Worm (Caenorhabditis elegans): ENCODE data around the gene cdc-14.
A peak's percentile ranks its signal among the peaks of the same experiment; 100 is the strongest.

The cdc-14 gene

DNA sequence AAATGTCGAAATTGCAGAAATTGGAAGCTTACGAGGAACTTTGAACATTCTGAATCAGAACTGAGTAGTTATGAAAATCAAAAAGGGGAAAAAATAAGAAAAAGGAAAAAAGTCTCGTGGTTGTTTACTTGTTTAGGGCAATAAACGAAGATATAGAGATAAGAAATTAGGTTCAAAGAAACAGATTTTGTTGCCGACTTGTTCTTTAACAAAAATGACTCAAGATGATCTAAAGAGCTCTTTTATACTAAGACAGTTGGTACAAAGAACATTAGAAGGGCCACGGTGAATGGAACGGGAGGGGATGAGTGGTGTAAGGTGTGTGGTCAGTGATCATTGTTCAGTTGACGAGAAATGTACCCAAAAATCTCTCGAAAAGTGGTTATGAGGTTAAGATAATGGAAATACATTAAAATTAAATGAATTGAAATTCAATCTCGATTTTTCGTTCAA is 45.8 kb downstream of the cdc-14 start, which contains the start of gene acdh-2:
Gene acdh-2 (minus strand): TSS at position 51 of the 453 bp plus-strand sequence.
- TF ChIP-seq sem-2 (GFP tag; optimal IDR thresholded peaks at IDR 0.05) (no peak), ceh-83 (GFP tag; optimal IDR thresholded peaks at IDR 0.05) (no peak), cnd-1 (tag; optimal IDR thresholded peaks at IDR 0.05) (no peak), pha-4 (tag; optimal IDR thresholded peaks at IDR 0.05) (no peak), ztf-11 (tag; optimal IDR thresholded peaks at IDR 0.05) (no peak), lsy-2 (tag; optimal IDR thresholded peaks at IDR 0.05) (no peak), mab-5 (tag; optimal IDR thresholded peaks at IDR 0.05) (no peak), nhr-237 (tag; optimal IDR thresholded peaks at IDR 0.05) (no peak), lin-13 (tag; optimal IDR thresholded peaks at IDR 0.05) (no peak), lin-32 (GFP tag; optimal IDR thresholded peaks at IDR 0.05) (no peak), elt-3 (tag; optimal IDR thresholded peaks at IDR 0.05) (no peak), nhr-12 (tag; optimal IDR thresholded peaks at IDR 0.05) (no peak), bed-3 (GFP tag; optimal IDR thresholded peaks at IDR 0.05) (no peak)

DNA sequence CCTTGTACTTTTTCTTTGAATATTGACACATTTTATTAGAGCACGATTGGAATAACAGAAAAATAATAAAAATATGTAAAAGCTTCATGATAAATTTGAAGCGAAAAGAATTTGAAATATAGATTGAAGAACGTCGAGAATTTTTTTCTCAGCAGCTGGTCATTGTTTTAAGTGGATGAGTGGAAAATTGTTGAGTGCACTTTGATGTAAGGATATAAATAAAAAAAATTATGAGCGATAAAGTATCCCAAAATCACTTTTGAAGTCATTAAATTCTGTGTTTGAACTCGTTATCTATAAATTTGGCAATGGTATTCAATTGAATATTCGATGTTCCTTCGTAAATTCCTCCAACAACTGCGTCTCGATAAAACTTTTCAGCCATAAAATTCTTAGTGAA is 48.5 kb downstream of the cdc-14 start, which contains the start of gene ins-13:
Gene ins-13 (minus strand): TSS at position 101 of the 400 bp plus-strand sequence.
- no peak for TF ChIP-seq unc-39 (tag; optimal IDR thresholded peaks at IDR 0.05)
- TF ChIP-seq nhr-12 (tag; optimal IDR thresholded peaks at IDR 0.05) = no peak
- TF ChIP-seq drap-1 (GFP tag; optimal IDR thresholded peaks at IDR 0.05) = no peak
- no peak for TF ChIP-seq ztf-11 (tag; optimal IDR thresholded peaks at IDR 0.05)
- TF ChIP-seq lin-13 (tag; optimal IDR thresholded peaks at IDR 0.05) = no peak
- no peak for TF ChIP-seq sptf-1 (tag; optimal IDR thresholded peaks at IDR 0.05)
- no peak for TF ChIP-seq nhr-237 (tag; optimal IDR thresholded peaks at IDR 0.05)

ce11 chrII:5544145-5544515 is 49.1 kb downstream of the cdc-14 start:
- TF ChIP-seq bed-3 (GFP tag; optimal IDR thresholded peaks at IDR 0.05) (no peak), nhr-2 (tag; optimal IDR thresholded peaks at IDR 0.05) (peak; percentile 23)

- no peak for TF ChIP-seq zip-8 (tag; optimal IDR thresholded peaks at IDR 0.05)
- TF ChIP-seq unc-62 (GFP tag; optimal IDR thresholded peaks at IDR 0.05) = peak; percentile 89
- peak; percentile 86 for TF ChIP-seq nhr-2 (tag; optimal IDR thresholded peaks at IDR 0.05)
- no peak for TF ChIP-seq elt-1 (tag; optimal IDR thresholded peaks at IDR 0.05; ENCODE audit: borderline replicate concordance, insufficient read depth)
- peak; percentile 86 for TF ChIP-seq ceh-43 (GFP tag; optimal IDR thresholded peaks at IDR 0.05)
- peak; percentile 65 for TF ChIP-seq bed-3 (GFP tag; optimal IDR thresholded peaks at IDR 0.05)
- TF ChIP-seq ces-1 (GFP tag; optimal IDR thresholded peaks at IDR 0.05) = peak; percentile 99
- TF ChIP-seq sptf-1 (tag; optimal IDR thresholded peaks at IDR 0.05) = peak; percentile 93
- peak; percentile 92 for TF ChIP-seq nhr-237 (tag; optimal IDR thresholded peaks at IDR 0.05)
- TF ChIP-seq drap-1 (GFP tag; optimal IDR thresholded peaks at IDR 0.05) = peak; percentile 89
- TF ChIP-seq nhr-28 (tag; optimal IDR thresholded peaks at IDR 0.05) = peak; percentile 24
- peak; percentile 80 for TF ChIP-seq cnd-1 (tag; optimal IDR thresholded peaks at IDR 0.05)
- peak; percentile 76 for TF ChIP-seq sem-2 (GFP tag; optimal IDR thresholded peaks at IDR 0.05)
- TF ChIP-seq flh-1 (GFP tag; optimal IDR thresholded peaks at IDR 0.05) = peak; percentile 29
- TF ChIP-seq nhr-76 (tag; optimal IDR thresholded peaks at IDR 0.05) = no peak
- TF ChIP-seq unc-39 (tag; optimal IDR thresholded peaks at IDR 0.05) = peak; percentile 55
- peak; percentile 93 for TF ChIP-seq ceh-83 (GFP tag; optimal IDR thresholded peaks at IDR 0.05)
- no peak for TF ChIP-seq blmp-1 (tag; optimal IDR thresholded peaks at IDR 0.05)
- peak; percentile 85 for TF ChIP-seq lin-13 (tag; optimal IDR thresholded peaks at IDR 0.05)
- TF ChIP-seq ceh-39 (tag; optimal IDR thresholded peaks at IDR 0.05) = peak; percentile 74
- peak; percentile 72 for TF ChIP-seq hlh-1 (tag; optimal IDR thresholded peaks at IDR 0.05)
- TF ChIP-seq mls-2 (tag; optimal IDR thresholded peaks at IDR 0.05) = peak; percentile 95
- TF ChIP-seq ztf-11 (tag; optimal IDR thresholded peaks at IDR 0.05) = peak; percentile 83
- peak; percentile 89 for TF ChIP-seq nhr-12 (tag; optimal IDR thresholded peaks at IDR 0.05)
- TF ChIP-seq elt-3 (tag; optimal IDR thresholded peaks at IDR 0.05) = peak; percentile 80
- peak; percentile 96 for TF ChIP-seq mep-1 (tag; optimal IDR thresholded peaks at IDR 0.05)
- peak; percentile 84 for TF ChIP-seq lsy-2 (tag; optimal IDR thresholded peaks at IDR 0.05)
- peak; percentile 84 for TF ChIP-seq mab-5 (tag; optimal IDR thresholded peaks at IDR 0.05)
- TF ChIP-seq lin-32 (GFP tag; optimal IDR thresholded peaks at IDR 0.05) = peak; percentile 78
- TF ChIP-seq unc-120 (tag; optimal IDR thresholded peaks at IDR 0.05; ENCODE audit: poor library complexity, severe bottlenecking) = peak; percentile 94
- peak; percentile 93 for TF ChIP-seq tbx-8 (GFP tag; optimal IDR thresholded peaks at IDR 0.05)
- peak; percentile 92 for TF ChIP-seq pha-4 (tag; optimal IDR thresholded peaks at IDR 0.05)
- no peak for TF ChIP-seq snpc-4 (tag; optimal IDR thresholded peaks at IDR 0.05)
- TF ChIP-seq ham-2 (GFP tag; optimal IDR thresholded peaks at IDR 0.05) = peak; percentile 75
- TF ChIP-seq M03D4.4 (tag; optimal IDR thresholded peaks at IDR 0.05) = peak; percentile 86
Observed at ce11 chrII:5543476-5544144, 49.6 kb downstream of the cdc-14 start.
